Worm (Caenorhabditis elegans) whole organism, L4 larva: Measurements from ENCODE around the gene sre-8.

Experiments used
- F37D6.2 ChIP-seq: sonication (generic microtip); optimal IDR thresholded peaks from 2 replicates; lab custom pipeline; 2016; ENCODE audit warnings: mild to moderate bottlenecking, missing genetic modification characterization, missing compliant biosample characterization
- ZK337.2 ChIP-seq: fragments of 200-800 bp; sonication (Bioruptor generic); IDR thresholded peaks from 2 replicates; pipeline ENCODE4 v1.3.6; 2022; ENCODE audit warnings: missing genetic modification reagents, missing genetic modification characterization, missing compliant biosample characterization
- aly-2 ChIP-seq: sonication (generic microtip); optimal IDR thresholded peaks from 2 replicates; lab custom pipeline; 2018; ENCODE audit warnings: missing biosample characterization, missing genetic modification characterization
- ama-1 ChIP-seq: fragments of 150-350 bp; optimal IDR thresholded peaks from 2 replicates; lab custom pipeline; 2014; ENCODE audit warnings: inconsistent platforms, mixed read lengths
- hmg-1.1 ChIP-seq: fragments of 200-800 bp; sonication (Bioruptor generic); IDR thresholded peaks from 2 replicates; pipeline ENCODE4 v1.3.6; 2022; ENCODE audit warnings: missing genetic modification reagents, missing genetic modification characterization, missing compliant biosample characterization
- jun-1 ChIP-seq: fragments of 150-350 bp; optimal IDR thresholded peaks from 2 replicates; lab custom pipeline; 2014; ENCODE audit warnings: missing biosample characterization, missing genetic modification reagents, missing genetic modification characterization
- mdl-1 ChIP-seq, 2 experiments: fragments of 150-350 bp in 1 of 2; sonication (generic microtip) in 1 of 2; optimal IDR thresholded peaks; 2 replicates each; lab custom pipeline; 2014 to 2017; ENCODE audit warnings: missing biosample characterization in 2 of 2, missing genetic modification characterization in 2 of 2
- nhr-6 ChIP-seq: fragments of 150-350 bp; optimal IDR thresholded peaks from 2 replicates; lab custom pipeline; 2014; ENCODE audit warnings: missing biosample characterization, missing genetic modification characterization
- nhr-77 ChIP-seq: fragments of 150-350 bp; optimal IDR thresholded peaks from 2 replicates; lab custom pipeline; 2014; ENCODE audit warnings: missing biosample characterization, missing genetic modification characterization
- tag-97 ChIP-seq: fragments of 200-800 bp; sonication (Bioruptor generic); IDR thresholded peaks from 2 replicates; pipeline ENCODE4 v1.3.6; 2022; ENCODE audit warnings: missing genetic modification characterization, missing compliant biosample characterization
- unc-62 ChIP-seq, 3 experiments: fragments of 150-350 bp in 1 of 3; sonication (generic microtip); optimal IDR thresholded peaks in 2 of 3; peaks in 1 of 3; 1 replicate in 1 of 3; 2 replicates in 2 of 3; lab custom pipeline; 2014 to 2017; ENCODE audit warnings: missing biosample characterization in 3 of 3, missing genetic modification characterization in 3 of 3, missing genetic modification reagents in 3 of 3, missing genotype in 1 of 3
- zag-1 ChIP-seq: fragments of 150-350 bp; optimal IDR thresholded peaks from 2 replicates; lab custom pipeline; 2014; ENCODE audit warnings: missing biosample characterization, missing genetic modification characterization
- zfp-3 ChIP-seq: fragments of 200-800 bp; sonication (Bioruptor generic); conservative IDR thresholded peaks from 2 replicates; pipeline ENCODE4 v1.3.6; 2022; ENCODE audit warnings: missing genetic modification reagents, missing genetic modification characterization, missing compliant biosample characterization

DNA sequence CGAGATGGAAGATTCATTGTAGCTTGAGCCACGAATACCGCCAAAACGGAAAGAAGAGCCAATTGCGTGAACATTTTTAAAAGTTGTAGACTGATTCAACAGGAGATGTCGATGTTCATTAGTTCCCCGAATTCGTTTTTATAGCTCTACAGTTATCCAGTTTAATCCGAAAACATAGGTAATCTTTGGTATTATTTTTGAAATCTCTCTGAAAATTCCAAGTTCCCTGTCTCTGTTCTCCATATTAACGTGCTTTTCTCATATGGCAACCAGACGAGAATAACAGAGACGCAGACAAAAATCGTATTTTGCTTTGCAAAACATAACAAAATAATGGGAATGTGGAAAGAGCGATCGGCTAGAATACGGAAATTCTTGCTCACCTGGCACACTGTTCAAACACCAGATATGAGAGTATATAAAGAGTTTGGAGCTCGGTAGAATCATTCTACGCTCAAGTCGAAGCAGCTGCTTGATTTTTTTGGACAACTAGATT lies 42.7 kb downstream of the sre-8 start, which contains the start of the genes spig-3 and F14D7.12:
- no peak for TF ChIP-seq aly-2 (tag; lab: Kevin White, UChicago)
- no peak for TF ChIP-seq hmg-1.1 (GFP tag; lab: Robert Waterston, UW)
- TF ChIP-seq tag-97 (GFP tag; lab: Robert Waterston, UW): no peak
- TF ChIP-seq jun-1: no peak
- no peak for TF ChIP-seq nhr-6 (tag; lab: Kevin White, UChicago)
- no peak for TF ChIP-seq nhr-77 (tag; lab: Kevin White, UChicago)
- no peak for TF ChIP-seq unc-62 (GFP tag; optimal IDR thresholded peaks at IDR 0.05 in 1 of 2; lab: Kevin White, UChicago)
- TF ChIP-seq unc-62 (tag; optimal IDR thresholded peaks at IDR 0.05; lab: Kevin White, UChicago): no peak
- TF ChIP-seq mdl-1 (tag; optimal IDR thresholded peaks at IDR 0.05; lab: Kevin White, UChicago): no peak
- TF ChIP-seq zfp-3 (GFP tag; lab: Robert Waterston, UW): no peak
- TF ChIP-seq ama-1 (lab: Kevin White, UChicago): no peak
- no peak for TF ChIP-seq F37D6.2 (tag; lab: Kevin White, UChicago)
- TF ChIP-seq ZK337.2 (GFP tag; lab: Robert Waterston, UW): no peak
- no peak for TF ChIP-seq zag-1 (tag; lab: Kevin White, UChicago)
